Fruit fly (Drosophila melanogaster) whole organism: Measurements from ENCODE around the gene CG43074.

ENCODE experiments used
- CG8478 ChIP-seq: fragments of >200 bp; optimal IDR thresholded peaks from 2 replicates; lab custom pipeline; 2018; ENCODE audit warnings: inconsistent platforms
- Dll ChIP-seq: fragments of >200 bp; optimal IDR thresholded peaks from 2 replicates; lab custom pipeline; 2017
- EcR ChIP-seq, 2 experiments: fragments of >200 bp; optimal IDR thresholded peaks; 2 replicates each; lab custom pipeline; 2017; ENCODE audit warnings: missing biosample characterization in 2 of 2, missing genetic modification characterization in 2 of 2, missing genetic modification reagents in 2 of 2
- pan ChIP-seq: fragments of >200 bp; optimal IDR thresholded peaks from 2 replicates; lab custom pipeline; 2017
- psq ChIP-seq: fragments of >200 bp; optimal IDR thresholded peaks from 2 replicates; lab custom pipeline; 2017
- usp ChIP-seq: fragments of >200 bp; optimal IDR thresholded peaks from 2 replicates; lab custom pipeline; 2017; ENCODE audit warnings: missing biosample characterization, missing genetic modification characterization, mixed read lengths

CG43074 gene

DNA sequence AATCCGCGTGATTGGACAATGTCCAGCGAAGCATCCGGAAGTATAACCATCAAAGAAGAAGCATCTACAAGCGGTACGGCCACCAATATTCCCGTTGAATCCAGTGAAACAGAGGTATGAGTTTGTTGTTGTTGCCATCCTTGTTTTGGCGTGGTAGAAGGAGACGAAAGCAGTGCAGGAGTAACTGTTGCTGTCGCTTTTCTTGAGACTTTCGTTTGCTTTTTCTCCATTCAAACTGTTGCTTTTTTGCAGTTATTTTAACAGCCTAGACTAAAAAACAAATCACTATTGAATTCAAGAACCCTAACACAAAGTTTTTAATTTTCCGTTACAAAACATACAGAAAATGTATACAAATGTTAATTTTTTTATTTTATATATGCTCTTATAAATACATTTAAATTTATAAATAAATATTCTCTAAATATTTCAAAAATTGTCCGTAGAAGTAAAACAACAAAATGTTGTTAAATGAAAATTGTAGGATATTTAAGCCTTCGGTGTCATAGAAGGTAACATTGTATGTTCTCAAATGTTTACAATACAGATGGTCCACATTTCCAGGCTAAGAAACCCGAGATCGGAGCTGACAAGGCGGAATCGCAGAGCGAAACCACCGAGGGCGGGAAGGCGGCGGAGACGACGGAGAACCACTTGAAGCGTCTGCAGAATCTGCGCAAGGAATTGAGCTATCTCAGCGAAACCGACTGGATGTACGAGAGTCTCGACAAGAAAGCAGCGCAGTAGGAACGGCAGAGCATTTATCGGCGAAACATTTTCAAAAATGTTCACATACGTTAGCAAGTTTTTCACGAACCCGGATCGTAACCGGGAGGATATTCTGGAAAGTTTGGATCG lies 22.7 kb downstream of the CG43074 start:
- TF ChIP-seq usp (GFP tag; lab: Kevin White, UChicago) = no peak
- TF ChIP-seq CG8478 (lab: Kevin White, UChicago) = peak; percentile 20

DNA sequence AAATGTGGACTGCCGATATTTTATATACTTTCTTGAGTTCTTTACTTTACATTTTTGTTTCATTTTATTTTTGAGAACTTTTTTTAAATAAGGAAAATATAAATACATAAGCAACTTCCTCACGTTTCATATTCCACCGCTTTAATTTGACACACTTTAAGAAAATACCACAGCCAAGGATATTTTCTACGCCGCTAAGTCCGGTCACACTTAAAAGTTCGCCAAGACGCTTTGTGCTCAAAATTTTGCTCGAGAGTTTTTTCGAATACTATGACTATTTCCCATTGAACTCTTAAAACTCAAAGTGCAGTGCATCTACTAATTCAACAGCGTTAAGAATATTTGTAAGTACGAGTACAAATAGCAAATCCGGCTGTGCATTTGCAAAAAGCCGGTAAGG lies 23.3 kb downstream of the CG43074 start, which contains the start of the genes CG46463 and armi:
Gene CG46463, plus strand, starts transcription at position 197 of the 400 bp plus-strand sequence.
Gene armi, plus strand, starts transcription at position 199 of the 400 bp plus-strand sequence.
- TF ChIP-seq pan (lab: Kevin White, UChicago) (no peak), EcR (GFP tag; optimal IDR thresholded peaks at IDR 0.05; lab: Kevin White, UChicago) (no peak), psq (lab: Kevin White, UChicago) (no peak), Dll (lab: Kevin White, UChicago) (no peak), CG8478 (lab: Kevin White, UChicago) (no peak), usp (GFP tag; lab: Kevin White, UChicago) (no peak)

DNA sequence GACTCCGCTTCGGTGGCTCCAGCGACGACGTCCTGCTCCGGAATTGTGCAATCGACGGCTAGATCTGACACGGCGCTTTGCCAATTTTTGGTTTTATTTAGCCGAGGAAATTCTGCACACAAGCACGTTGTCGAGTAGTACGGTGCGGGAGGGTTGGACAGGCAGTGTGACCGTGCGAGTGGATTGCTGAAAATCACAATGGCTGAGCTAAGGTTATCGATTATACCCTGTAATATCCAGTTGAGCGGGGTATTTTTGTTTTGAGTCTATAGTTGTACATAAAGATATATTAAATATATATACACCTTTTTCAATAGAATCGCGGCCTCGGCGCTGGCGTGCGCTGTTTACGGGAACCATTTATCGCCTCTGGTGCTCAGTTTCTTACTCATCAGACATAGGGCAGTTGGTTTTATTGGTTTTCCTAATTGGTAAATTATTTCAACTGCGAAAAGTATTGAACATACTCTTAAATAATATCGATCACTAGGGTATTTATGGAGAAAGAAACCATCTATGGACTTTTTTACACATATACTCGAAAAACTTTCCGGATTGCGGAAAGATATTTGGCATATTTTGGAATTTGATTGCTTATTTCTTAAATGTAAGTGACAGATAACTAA lies 23.9 kb downstream of the CG43074 start, which contains the start of gene eIF5B:
Gene eIF5B, minus strand, starts transcription at position 576 of the 626 bp plus-strand sequence.
- TF ChIP-seq pan (lab: Kevin White, UChicago) = peak; percentile 93
- TF ChIP-seq CG8478 (lab: Kevin White, UChicago) = no peak

DNA sequence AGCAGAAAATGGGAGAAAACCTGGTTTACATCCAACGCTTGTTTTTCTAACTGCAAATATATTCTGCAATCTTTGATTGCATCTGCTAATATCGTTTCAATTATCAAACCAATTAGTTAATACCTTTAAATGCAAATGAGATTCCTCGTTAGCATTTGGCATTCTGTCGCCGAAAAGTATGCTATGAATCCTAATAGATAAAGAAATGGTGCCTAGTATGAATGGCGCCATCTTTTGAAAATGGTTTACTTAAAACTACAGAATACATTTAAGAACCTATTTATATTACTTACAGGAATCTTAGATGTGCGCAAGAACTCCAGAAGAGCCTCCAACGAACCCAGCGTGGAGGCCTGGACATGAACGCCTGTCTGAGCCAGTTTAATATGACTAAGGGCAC lies 27.5 kb downstream of the CG43074 start:
- TF ChIP-seq Dll (lab: Kevin White, UChicago) = no peak
- TF ChIP-seq pan (lab: Kevin White, UChicago) = no peak
- no peak for TF ChIP-seq psq (lab: Kevin White, UChicago)
- no peak for TF ChIP-seq CG8478 (lab: Kevin White, UChicago)
- TF ChIP-seq EcR (GFP tag; optimal IDR thresholded peaks at IDR 0.05; lab: Kevin White, UChicago) = no peak
- no peak for TF ChIP-seq usp (GFP tag; lab: Kevin White, UChicago)

DNA sequence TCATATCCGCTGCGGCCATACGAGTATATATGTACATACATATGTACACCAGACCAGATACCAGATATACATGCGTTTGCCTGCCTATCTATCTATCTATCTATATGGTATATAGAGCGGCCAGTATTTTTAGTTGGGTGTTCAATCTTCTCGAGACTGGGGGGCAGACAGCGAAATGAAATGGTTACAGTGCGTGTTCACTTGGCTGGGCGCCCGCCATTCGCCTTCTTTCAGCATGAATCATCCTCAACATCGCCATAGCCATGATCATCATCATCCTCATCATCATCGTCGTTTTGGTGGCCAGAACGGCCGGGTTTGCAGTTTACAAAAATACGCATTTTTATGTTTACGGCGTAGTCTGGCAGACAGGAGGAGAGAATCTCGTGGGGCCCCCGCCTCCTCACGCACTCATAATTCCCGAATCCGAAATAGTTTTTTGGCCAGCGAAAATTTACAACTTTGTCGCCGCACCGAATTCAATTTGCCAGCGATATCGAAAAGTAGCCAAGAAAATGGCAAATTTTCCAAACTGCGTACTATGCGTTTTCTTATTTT lies 28.4 kb downstream of the CG43074 start:
- TF ChIP-seq CG8478 (lab: Kevin White, UChicago) = no peak
- no peak for TF ChIP-seq pan (lab: Kevin White, UChicago)
- no peak for TF ChIP-seq EcR (GFP tag; optimal IDR thresholded peaks at IDR 0.05; lab: Kevin White, UChicago)
- TF ChIP-seq usp (GFP tag; lab: Kevin White, UChicago) = no peak
- no peak for TF ChIP-seq Dll (lab: Kevin White, UChicago)
- no peak for TF ChIP-seq psq (lab: Kevin White, UChicago)

DNA sequence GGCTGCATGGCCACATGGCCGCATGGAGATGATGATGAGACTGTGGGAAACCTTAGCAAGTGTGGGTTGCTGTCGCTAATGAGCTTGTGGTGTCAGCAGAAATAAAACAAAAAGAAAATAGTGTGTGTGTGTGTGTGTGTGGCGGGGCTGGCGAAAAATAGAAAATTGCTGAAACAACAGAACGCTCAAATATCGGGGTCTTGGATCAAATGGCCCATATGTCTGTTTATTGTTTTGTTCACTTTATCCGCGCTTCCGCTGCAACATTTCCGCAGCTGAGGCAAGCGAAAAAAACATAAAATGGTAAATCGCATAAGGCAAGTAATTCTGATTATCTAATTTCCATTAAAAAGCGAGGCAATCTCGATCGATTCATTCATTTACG lies 28.9 kb downstream of the CG43074 start:
- TF ChIP-seq EcR (GFP tag; optimal IDR thresholded peaks at IDR 0.05; lab: Kevin White, UChicago) (no peak), usp (GFP tag; lab: Kevin White, UChicago) (no peak), Dll (lab: Kevin White, UChicago) (no peak), pan (lab: Kevin White, UChicago) (no peak), CG8478 (lab: Kevin White, UChicago) (no peak), psq (lab: Kevin White, UChicago) (no peak)

DNA sequence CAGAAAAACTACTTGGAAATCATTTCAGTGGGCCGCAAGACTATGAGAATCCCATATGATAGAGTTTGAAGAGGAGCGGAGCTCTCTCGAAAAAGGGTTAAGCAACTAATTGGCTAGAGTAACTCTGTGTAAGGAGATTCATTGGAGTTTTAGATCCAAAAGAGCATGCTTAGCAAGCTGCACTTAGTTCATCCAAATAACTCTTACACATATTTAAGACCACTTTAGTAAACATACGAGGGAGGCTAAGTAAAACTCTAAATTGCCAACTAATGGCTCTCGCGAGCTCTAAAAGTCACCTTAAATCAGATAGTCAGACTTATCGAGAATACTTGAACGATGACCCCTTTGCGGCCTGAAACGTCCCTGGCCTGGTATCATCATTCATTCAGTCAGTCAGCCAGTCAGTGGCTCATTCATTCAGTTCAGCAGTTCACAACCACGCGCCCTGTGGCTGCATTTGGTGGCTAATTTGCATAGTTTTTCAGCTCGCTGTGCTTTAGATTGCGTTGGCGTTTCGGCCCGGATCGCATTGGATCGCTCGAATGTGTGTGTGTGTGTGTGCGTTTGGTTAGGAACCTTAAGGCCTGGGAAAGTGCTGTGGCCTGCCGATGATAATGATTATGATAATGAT lies 29.4 kb downstream of the CG43074 start:
- TF ChIP-seq psq (lab: Kevin White, UChicago) (no peak), CG8478 (lab: Kevin White, UChicago) (no peak), EcR (GFP tag; optimal IDR thresholded peaks at IDR 0.05; lab: Kevin White, UChicago) (no peak), pan (lab: Kevin White, UChicago) (no peak)

DNA sequence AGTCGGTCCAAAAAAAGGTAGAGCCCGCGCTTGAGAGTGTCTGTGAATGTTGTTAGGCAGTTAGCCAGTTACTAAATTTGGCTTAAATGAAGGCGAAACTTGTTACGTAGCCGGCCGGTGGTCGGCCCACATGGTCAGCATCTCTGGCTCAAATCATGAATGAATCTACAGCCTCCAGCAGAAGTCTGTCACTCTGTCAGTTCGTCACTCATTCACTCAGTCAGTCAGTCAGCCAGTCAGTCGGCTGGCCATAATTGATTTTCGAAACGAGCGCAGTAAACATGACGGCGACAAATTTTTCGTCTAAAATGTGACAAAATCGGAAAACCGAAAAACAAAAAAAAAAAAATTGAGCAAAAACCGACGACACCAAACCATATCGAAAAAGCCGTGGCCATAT lies 30.0 kb downstream of the CG43074 start:
- TF ChIP-seq EcR (GFP tag; optimal IDR thresholded peaks at IDR 0.05; lab: Kevin White, UChicago) (no peak), CG8478 (lab: Kevin White, UChicago) (no peak), Dll (lab: Kevin White, UChicago) (no peak), psq (lab: Kevin White, UChicago) (no peak), pan (lab: Kevin White, UChicago) (no peak), usp (GFP tag; lab: Kevin White, UChicago) (no peak)

DNA sequence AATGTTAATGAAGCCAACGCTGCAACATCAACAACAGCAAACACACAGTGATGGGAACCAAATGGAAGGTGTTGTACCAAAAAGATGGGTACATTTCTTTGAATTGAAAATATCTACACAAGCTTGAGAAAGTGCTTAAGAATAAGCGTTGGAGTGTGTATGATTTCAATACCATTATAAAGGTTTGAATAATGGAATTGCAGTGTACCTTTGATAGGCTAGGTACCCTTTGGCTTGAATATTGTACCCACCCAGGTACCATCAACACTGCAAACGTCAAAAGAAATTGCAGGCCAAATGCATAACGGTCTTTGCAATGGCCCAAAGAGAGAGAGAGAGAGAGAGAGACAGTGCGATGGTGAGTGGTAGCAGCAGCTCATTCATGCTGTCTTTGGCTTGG lies 31.8 kb downstream of the CG43074 start:
- TF ChIP-seq CG8478 (lab: Kevin White, UChicago) = no peak
- no peak for TF ChIP-seq psq (lab: Kevin White, UChicago)
- no peak for TF ChIP-seq pan (lab: Kevin White, UChicago)
- TF ChIP-seq EcR (GFP tag; optimal IDR thresholded peaks at IDR 0.05; lab: Kevin White, UChicago) = no peak
- TF ChIP-seq Dll (lab: Kevin White, UChicago) = no peak
- TF ChIP-seq usp (GFP tag; lab: Kevin White, UChicago) = no peak

DNA sequence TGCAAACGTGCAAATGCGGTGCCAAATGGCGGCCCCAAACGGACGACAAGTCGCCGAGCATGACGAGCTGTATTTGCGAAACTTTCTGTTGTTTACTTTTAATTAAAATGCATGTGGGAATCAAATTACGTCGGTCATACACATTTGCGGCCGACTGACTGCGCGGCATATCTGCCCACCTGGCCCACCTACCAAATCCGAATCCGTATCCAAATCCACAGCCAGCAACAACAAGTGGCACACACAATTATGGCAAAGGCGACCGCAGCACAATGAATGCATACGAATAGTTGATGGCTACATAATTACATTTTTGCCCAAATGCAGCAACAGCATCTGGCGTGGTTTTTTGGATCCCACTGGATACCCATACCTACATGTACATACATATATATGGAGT lies 32.7 kb downstream of the CG43074 start:
- TF ChIP-seq psq (lab: Kevin White, UChicago) (no peak), usp (GFP tag; lab: Kevin White, UChicago) (no peak), CG8478 (lab: Kevin White, UChicago) (no peak), EcR (GFP tag; optimal IDR thresholded peaks at IDR 0.05; lab: Kevin White, UChicago) (no peak), Dll (lab: Kevin White, UChicago) (no peak), pan (lab: Kevin White, UChicago) (no peak)

DNA sequence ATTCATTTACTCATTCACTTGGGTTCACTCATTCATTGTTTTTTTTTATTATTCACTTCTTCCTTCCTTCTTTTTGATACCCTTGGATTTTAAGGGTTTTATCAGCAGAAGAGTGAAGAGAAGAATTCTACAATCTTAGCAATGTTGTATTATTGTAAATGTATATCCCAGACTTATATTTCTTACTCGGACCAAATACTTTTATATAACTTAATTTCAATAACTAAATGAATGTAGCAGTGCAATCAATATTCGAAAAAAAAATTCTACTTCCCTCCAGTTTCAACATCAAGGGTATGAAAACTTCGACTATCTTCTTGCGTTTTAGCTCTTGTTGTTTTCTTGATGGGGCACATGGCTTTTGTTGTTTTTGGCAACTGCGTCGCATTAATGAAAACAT lies 34.0 kb downstream of the CG43074 start:
- TF ChIP-seq pan (lab: Kevin White, UChicago) = peak; percentile 84
- no peak for TF ChIP-seq usp (GFP tag; lab: Kevin White, UChicago)
- no peak for TF ChIP-seq EcR (GFP tag; optimal IDR thresholded peaks at IDR 0.05; lab: Kevin White, UChicago)
